Fruit fly (Drosophila melanogaster) whole organism, embryonic: ENCODE results near the gene trus.

Source experiments
- Atf3 ChIP-seq: fragments of 200-800 bp; sonication (Bioruptor generic); optimal IDR thresholded peaks from 3 replicates; lab custom pipeline; 2016; ENCODE audit warnings: missing biosample characterization, missing genetic modification characterization
- Bdp1 ChIP-seq: fragments of 200-800 bp; sonication (Bioruptor generic); optimal IDR thresholded peaks from 3 replicates; lab custom pipeline; 2016; ENCODE audit warnings: missing biosample characterization, missing genetic modification characterization
- BtbVII ChIP-seq: fragments of 200-800 bp; sonication (Bioruptor generic); optimal IDR thresholded peaks from 3 replicates; lab custom pipeline; 2017; ENCODE audit warnings: missing biosample characterization, mild to moderate bottlenecking, missing genetic modification characterization
- Bteb2 ChIP-seq: fragments of 200-800 bp; sonication (Bioruptor generic); optimal IDR thresholded peaks from 2 replicates; lab custom pipeline; 2016; ENCODE audit warnings: missing biosample characterization, missing genetic modification characterization
- CG1024 ChIP-seq: fragments of 200-800 bp; sonication (Bioruptor generic); IDR thresholded peaks from 2 replicates; pipeline ENCODE4 v1.3.6; 2022; ENCODE audit warnings: missing biosample characterization, missing genetic modification characterization
- CG10431 ChIP-seq: fragments of 200-800 bp; sonication (Bioruptor generic); optimal IDR thresholded peaks from 3 replicates; lab custom pipeline; 2018; ENCODE audit warnings: missing biosample characterization, mild to moderate bottlenecking, missing genetic modification characterization
- CG10462 ChIP-seq: fragments of 200-800 bp; sonication (Bioruptor generic); optimal IDR thresholded peaks from 2 replicates; lab custom pipeline; 2016; ENCODE audit warnings: missing biosample characterization, missing genetic modification characterization
- CG12071 ChIP-seq: fragments of 200-800 bp; sonication (Bioruptor generic); optimal IDR thresholded peaks from 3 replicates; lab custom pipeline; 2018; ENCODE audit warnings: missing biosample characterization, mild to moderate bottlenecking, missing genetic modification characterization
- CG12744 ChIP-seq: fragments of 200-800 bp; sonication (Bioruptor generic); optimal IDR thresholded peaks from 2 replicates; lab custom pipeline; 2016; ENCODE audit warnings: missing biosample characterization, missing genetic modification characterization
- CG13123 ChIP-seq: fragments of 200-800 bp; sonication (Bioruptor generic); optimal IDR thresholded peaks from 2 replicates; lab custom pipeline; 2016; ENCODE audit warnings: missing biosample characterization, missing genetic modification characterization
- CG15269 ChIP-seq: fragments of 200-800 bp; sonication (Bioruptor generic); optimal IDR thresholded peaks from 2 replicates; lab custom pipeline; 2018; ENCODE audit warnings: missing biosample characterization, mild to moderate bottlenecking, missing genetic modification characterization, moderate library complexity
- CG1647 ChIP-seq: fragments of 200-800 bp; sonication (Bioruptor generic); optimal IDR thresholded peaks from 3 replicates; lab custom pipeline; 2016; ENCODE audit warnings: missing biosample characterization, missing genetic modification characterization
- CG18599 ChIP-seq: fragments of 200-800 bp; sonication (Bioruptor generic); optimal IDR thresholded peaks from 3 replicates; lab custom pipeline; 2017; ENCODE audit warnings: missing biosample characterization, missing genetic modification characterization, mild to moderate bottlenecking, moderate library complexity, missing genetic modification reagents
- CG2116 ChIP-seq: fragments of 200-800 bp; sonication (Bioruptor generic); optimal IDR thresholded peaks from 3 replicates; lab custom pipeline; 2018; ENCODE audit warnings: missing biosample characterization, mild to moderate bottlenecking, missing genetic modification characterization
- CG2120 ChIP-seq: fragments of 200-800 bp; sonication (Bioruptor generic); optimal IDR thresholded peaks from 3 replicates; lab custom pipeline; 2016; ENCODE audit warnings: missing biosample characterization, missing genetic modification characterization
- CG30403 ChIP-seq: fragments of 200-800 bp; sonication (Bioruptor generic); optimal IDR thresholded peaks from 3 replicates; lab custom pipeline; 2016; ENCODE audit warnings: missing biosample characterization, missing genetic modification characterization
- CG31441 ChIP-seq: fragments of 200-800 bp; sonication (Bioruptor generic); IDR thresholded peaks from 2 replicates; pipeline ENCODE4 v1.3.6; 2022; ENCODE audit warnings: missing biosample characterization, missing genetic modification characterization
- CG33213 ChIP-seq: fragments of 200-800 bp; sonication (Bioruptor generic); optimal IDR thresholded peaks from 3 replicates; lab custom pipeline; 2016; ENCODE audit warnings: missing biosample characterization, missing genetic modification characterization
- CG34422 ChIP-seq: fragments of 200-800 bp; sonication (Bioruptor generic); IDR thresholded peaks from 3 replicates; pipeline ENCODE4 v1.3.6; 2022; ENCODE audit warnings: missing biosample characterization, missing genetic modification characterization
- CG3838 ChIP-seq: fragments of 200-800 bp; sonication (Bioruptor generic); optimal IDR thresholded peaks from 3 replicates; lab custom pipeline; 2016; ENCODE audit warnings: missing biosample characterization, missing genetic modification characterization
- CG3995 ChIP-seq: fragments of 200-800 bp; sonication (Bioruptor generic); optimal IDR thresholded peaks from 3 replicates; lab custom pipeline; 2016; ENCODE audit warnings: missing biosample characterization, missing genetic modification characterization
- CG8944 ChIP-seq: fragments of 200-800 bp; sonication (Bioruptor generic); optimal IDR thresholded peaks from 3 replicates; lab custom pipeline; 2016; ENCODE audit warnings: missing biosample characterization, missing genetic modification characterization
- CG9797 ChIP-seq: fragments of 200-800 bp; sonication (Bioruptor generic); optimal IDR thresholded peaks from 3 replicates; lab custom pipeline; 2018; ENCODE audit warnings: missing biosample characterization, mild to moderate bottlenecking, missing genetic modification characterization
- D ChIP-seq, 2 experiments: fragments of 200-800 bp in 1 of 2; fragments of >200 bp in 1 of 2; sonication (Bioruptor generic) in 1 of 2; optimal IDR thresholded peaks; 2 replicates in 1 of 2; 3 replicates in 1 of 2; lab custom pipeline; 2017; ENCODE audit warnings: mild to moderate bottlenecking in 1 of 2, missing biosample characterization in 1 of 2, missing genetic modification characterization in 1 of 2, missing genetic modification reagents in 1 of 2
- Dip3 ChIP-seq: fragments of 200-800 bp; sonication (Bioruptor generic); optimal IDR thresholded peaks from 3 replicates; lab custom pipeline; 2016; ENCODE audit warnings: missing biosample characterization, missing genetic modification characterization
- GATAe ChIP-seq: fragments of 200-800 bp; sonication (Bioruptor generic); conservative IDR thresholded peaks from 2 replicates; pipeline ENCODE4 v1.3.6; 2022; ENCODE audit warnings: missing biosample characterization, missing genetic modification characterization
- Hmr ChIP-seq: fragments of 200-800 bp; sonication (Bioruptor generic); optimal IDR thresholded peaks from 3 replicates; lab custom pipeline; 2017; ENCODE audit warnings: mild to moderate bottlenecking, missing biosample characterization, missing genetic modification reagents, missing genetic modification characterization
- Myb ChIP-seq: fragments of 200-800 bp; sonication (Bioruptor generic); optimal IDR thresholded peaks from 2 replicates; lab custom pipeline; 2016; ENCODE audit warnings: missing biosample characterization, missing genetic modification characterization
- Nf-YB ChIP-seq: fragments of 200-800 bp; sonication (Bioruptor generic); optimal IDR thresholded peaks from 3 replicates; lab custom pipeline; 2019; ENCODE audit warnings: missing biosample characterization, mild to moderate bottlenecking, missing genetic modification characterization, moderate library complexity
- Oaz ChIP-seq: fragments of 200-800 bp; sonication (Bioruptor generic); IDR thresholded peaks from 2 replicates; pipeline ENCODE4 v1.3.6; 2022; ENCODE audit warnings: missing biosample characterization, missing genetic modification characterization
- Poxn ChIP-seq: fragments of 200-800 bp; sonication (Bioruptor generic); IDR thresholded peaks from 2 replicates; pipeline ENCODE4 v1.3.6; 2022; ENCODE audit warnings: missing biosample characterization, missing genetic modification characterization
- Sox100B ChIP-seq: fragments of 200-800 bp; sonication (Bioruptor generic); optimal IDR thresholded peaks from 3 replicates; lab custom pipeline; 2018; ENCODE audit warnings: missing biosample characterization, mild to moderate bottlenecking, missing genetic modification characterization
- Vsx1 ChIP-seq: fragments of 200-800 bp; sonication (Bioruptor generic); optimal IDR thresholded peaks from 2 replicates; lab custom pipeline; 2017; ENCODE audit warnings: missing biosample characterization, mild to moderate bottlenecking, missing genetic modification characterization, missing genetic modification reagents
- amos ChIP-seq: fragments of 200-800 bp; sonication (Bioruptor generic); IDR thresholded peaks from 2 replicates; pipeline ENCODE4 v1.3.6; 2022; ENCODE audit warnings: missing biosample characterization, missing genetic modification characterization; ENCODE audit not compliant: partially characterized antibody
- ara ChIP-seq: fragments of 200-800 bp; sonication (Bioruptor generic); IDR thresholded peaks from 2 replicates; pipeline ENCODE4 v1.3.6; 2022; ENCODE audit warnings: missing biosample characterization, missing genetic modification characterization
- crc ChIP-seq: fragments of 200-800 bp; sonication (Bioruptor generic); optimal IDR thresholded peaks from 2 replicates; lab custom pipeline; 2016; ENCODE audit warnings: missing biosample characterization, missing genetic modification characterization
- dan ChIP-seq: fragments of 200-800 bp; sonication (Bioruptor generic); IDR thresholded peaks from 2 replicates; pipeline ENCODE4 v1.3.6; 2022; ENCODE audit warnings: missing biosample characterization, missing genetic modification characterization
- dm ChIP-seq: fragments of 200-800 bp; sonication (Bioruptor generic); optimal IDR thresholded peaks from 3 replicates; lab custom pipeline; 2016; ENCODE audit warnings: missing biosample characterization, missing genetic modification characterization
- eyg ChIP-seq: fragments of 200-800 bp; sonication (Bioruptor generic); optimal IDR thresholded peaks from 3 replicates; lab custom pipeline; 2016; ENCODE audit warnings: missing biosample characterization, missing genetic modification characterization
- fd102C ChIP-seq: fragments of 200-800 bp; sonication (Bioruptor generic); optimal IDR thresholded peaks from 2 replicates; lab custom pipeline; 2018; ENCODE audit warnings: missing biosample characterization, mild to moderate bottlenecking, missing genetic modification characterization, moderate library complexity
- fru ChIP-seq: fragments of >200 bp; optimal IDR thresholded peaks from 2 replicates; lab custom pipeline; 2017
- grau ChIP-seq: fragments of 200-800 bp; optimal IDR thresholded peaks from 3 replicates; lab custom pipeline; 2019; ENCODE audit warnings: missing biosample characterization, mild to moderate bottlenecking, missing genetic modification characterization, moderate library complexity
- kah ChIP-seq: fragments of 200-800 bp; sonication (Bioruptor generic); optimal IDR thresholded peaks from 2 replicates; lab custom pipeline; 2018; ENCODE audit warnings: missing biosample characterization, mild to moderate bottlenecking, missing genetic modification characterization
- nerfin-2 ChIP-seq: fragments of 200-800 bp; sonication (Bioruptor generic); IDR thresholded peaks from 2 replicates; pipeline ENCODE4 v1.3.6; 2022; ENCODE audit warnings: missing biosample characterization, missing genetic modification characterization; ENCODE audit not compliant: partially characterized antibody
- pfk ChIP-seq: fragments of 200-800 bp; sonication (Bioruptor generic); optimal IDR thresholded peaks from 2 replicates; lab custom pipeline; 2018; ENCODE audit warnings: missing biosample characterization, mild to moderate bottlenecking, missing genetic modification characterization, moderate library complexity
- pum ChIP-seq: fragments of 200-800 bp; sonication (Bioruptor generic); optimal IDR thresholded peaks from 2 replicates; lab custom pipeline; 2016; ENCODE audit warnings: missing biosample characterization, missing genetic modification characterization
- scrt ChIP-seq: fragments of 200-800 bp; sonication (Bioruptor generic); optimal IDR thresholded peaks from 2 replicates; lab custom pipeline; 2018; ENCODE audit warnings: missing biosample characterization, mild to moderate bottlenecking, missing genetic modification characterization, moderate library complexity
- sug ChIP-seq: fragments of 200-800 bp; optimal IDR thresholded peaks from 2 replicates; lab custom pipeline; 2019; ENCODE audit warnings: missing biosample characterization, mild to moderate bottlenecking, missing genetic modification characterization, moderate library complexity
- wdn ChIP-seq: fragments of 200-800 bp; sonication (Bioruptor generic); IDR thresholded peaks from 2 replicates; pipeline ENCODE4 v1.3.6; 2022; ENCODE audit warnings: missing biosample characterization, missing genetic modification characterization
- z ChIP-seq: fragments of 200-800 bp; sonication (Bioruptor generic); IDR thresholded peaks from 3 replicates; pipeline ENCODE4 v1.3.6; 2022; ENCODE audit warnings: missing biosample characterization, missing genetic modification characterization

Gene trus

DNA sequence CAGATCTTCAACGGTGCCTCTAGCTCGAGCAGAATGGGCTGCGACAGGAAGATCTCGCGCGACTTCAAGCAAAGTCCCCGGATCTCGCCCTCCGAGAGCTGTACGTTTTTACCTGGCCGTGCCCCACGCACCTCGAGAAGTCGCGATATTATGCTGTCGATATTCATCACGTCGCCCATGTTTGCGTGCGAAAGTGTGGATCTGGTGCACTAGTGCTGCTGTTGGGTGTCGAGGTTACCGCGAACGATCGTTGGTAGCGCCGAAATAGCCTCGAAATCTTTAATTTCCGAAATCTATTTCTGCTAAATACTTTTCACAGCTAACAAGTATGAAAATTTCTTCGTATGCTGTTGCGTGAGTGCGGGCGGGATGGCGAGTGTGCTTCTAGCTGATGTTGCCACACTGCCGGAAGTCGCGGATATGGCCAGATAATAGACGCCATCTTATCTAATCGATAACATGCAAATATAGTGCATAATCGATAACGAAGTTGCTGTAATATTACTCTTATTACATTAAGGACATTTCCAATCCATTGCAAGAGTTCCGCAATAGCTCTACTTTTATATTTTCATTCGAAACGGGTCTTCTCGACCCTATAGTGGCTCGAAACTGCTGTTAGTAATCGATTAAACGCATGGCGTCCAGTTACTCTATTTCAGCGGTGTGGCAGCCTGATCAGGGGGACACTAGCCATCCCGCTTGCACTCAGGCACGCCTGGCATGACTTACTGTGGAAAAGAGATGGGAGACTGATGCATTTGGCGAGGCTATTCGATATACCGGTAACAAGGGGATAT is 30.7 kb upstream of the trus start, which contains the start of gene Pp1-87B (continued):
- TF ChIP-seq CG3838 (no peak), CG30403 (peak; percentile 39), Hmr (GFP tag; lab: Kevin White, UChicago) (peak; percentile 32), grau (tag; lab: Kevin White, UChicago) (no peak), CG12744 (no peak), dan (GFP tag; lab: Robert Waterston, UW) (no peak), CG3995 (GFP tag; lab: Kevin White, UChicago) (peak; percentile 38), z (GFP tag; lab: Robert Waterston, UW) (no peak), fru (lab: Kevin White, UChicago) (no peak), CG1024 (GFP tag; lab: Robert Waterston, UW) (no peak), Sox100B (GFP tag; lab: Kevin White, UChicago) (no peak), wdn (GFP tag; lab: Robert Waterston, UW) (no peak), nerfin-2 (GFP tag; lab: Robert Waterston, UW) (no peak), Poxn (no peak), CG8944 (GFP tag; lab: Kevin White, UChicago) (no peak), CG1647 (GFP tag; lab: Kevin White, UChicago) (no peak), dm (peak; percentile 89), CG2120 (GFP tag; lab: Kevin White, UChicago) (peak; percentile 7), eyg (GFP tag; lab: Kevin White, UChicago) (no peak), CG18599 (no peak), CG15269 (tag; lab: Kevin White, UChicago) (no peak), CG13123 (GFP tag; lab: Kevin White, UChicago) (no peak), D (optimal IDR thresholded peaks at IDR 0.05; lab: Kevin White, UChicago) (no peak), D (GFP tag; optimal IDR thresholded peaks at IDR 0.05; lab: Kevin White, UChicago) (no peak), pfk (GFP tag; lab: Kevin White, UChicago) (no peak), crc (GFP tag; lab: Kevin White, UChicago) (no peak), BtbVII (GFP tag; lab: Kevin White, UChicago) (no peak), Bteb2 (GFP tag; lab: Kevin White, UChicago) (no peak), ara (GFP tag; lab: Robert Waterston, UW) (no peak), CG31441 (GFP tag; lab: Robert Waterston, UW) (peak; percentile 25; the same call in 1 of the 2 replicates), pum (GFP tag; lab: Kevin White, UChicago) (peak; percentile 37), Oaz (no peak), CG34422 (peak; percentile 31; the same call in 1 of the 3 replicates), CG9797 (GFP tag; lab: Kevin White, UChicago) (peak; percentile 49), Vsx1 (no peak), CG2116 (GFP tag; lab: Kevin White, UChicago) (peak; percentile 66), Myb (GFP tag; lab: Kevin White, UChicago) (peak; percentile 74), CG33213 (GFP tag; lab: Kevin White, UChicago) (no peak), GATAe (GFP tag; lab: Robert Waterston, UW) (no peak), scrt (GFP tag; lab: Kevin White, UChicago) (no peak), amos (peak; percentile 25; the same call in 1 of the 2 replicates), CG10431 (GFP tag; lab: Kevin White, UChicago) (no peak), Bdp1 (GFP tag; lab: Kevin White, UChicago) (no peak), Nf-YB (GFP tag; lab: Kevin White, UChicago) (peak; percentile 13), Atf3 (GFP tag; lab: Kevin White, UChicago) (no peak), fd102C (no peak), kah (GFP tag; lab: Kevin White, UChicago) (no peak), sug (tag; lab: Kevin White, UChicago) (peak; percentile 55), CG12071 (GFP tag; lab: Kevin White, UChicago) (no peak), Dip3 (GFP tag; lab: Kevin White, UChicago) (peak; percentile 10), CG10462 (GFP tag; lab: Kevin White, UChicago) (no peak)
